Worm (Caenorhabditis elegans): ENCODE data around the gene cks-1.

cks-1 gene

ce11 chrIV:8539645-8540044, 25.9 kb downstream of the cks-1 start:
- TF ChIP-seq syd-9 (tag; optimal IDR thresholded peaks at IDR 0.05) (no peak), F13H6.1 (tag; optimal IDR thresholded peaks at IDR 0.05) (no peak), che-1 (tag; optimal IDR thresholded peaks at IDR 0.05) (no peak), odd-2 (tag; optimal IDR thresholded peaks at IDR 0.05) (no peak), lin-11 (tag; optimal IDR thresholded peaks at IDR 0.05) (no peak), nhr-232 (tag; optimal IDR thresholded peaks at IDR 0.05) (no peak), fkh-6 (tag; optimal IDR thresholded peaks at IDR 0.05) (no peak), ceh-18 (tag; optimal IDR thresholded peaks at IDR 0.05) (no peak), unc-3 (GFP tag; conservative IDR thresholded peaks at IDR 0.05) (no peak), unc-3 (tag; optimal IDR thresholded peaks at IDR 0.05) (no peak), ceh-45 (GFP tag; IDR thresholded peaks at IDR 0.05) (no peak)

ce11 chrIV:8540268-8540667, 26.5 kb downstream of the cks-1 start:
- TF ChIP-seq sox-4 (tag; optimal IDR thresholded peaks at IDR 0.05) (no peak), elt-2 (tag; optimal IDR thresholded peaks at IDR 0.05) (peak; percentile 4)

- peak; percentile 89 for TF ChIP-seq elt-2 (tag; optimal IDR thresholded peaks at IDR 0.05)
- TF ChIP-seq dve-1 (tag; optimal IDR thresholded peaks at IDR 0.05): no peak
These were observed 28.6 kb downstream of the cks-1 start for ce11 chrIV:8542272-8542671.

- TF ChIP-seq ceh-2 (tag; optimal IDR thresholded peaks at IDR 0.05) (no peak), K02D7.2 (tag; optimal IDR thresholded peaks at IDR 0.05) (no peak), syd-9 (tag; optimal IDR thresholded peaks at IDR 0.05) (no peak), Y22D7AL.16 (tag; optimal IDR thresholded peaks at IDR 0.05) (no peak), hlh-8 (tag; optimal IDR thresholded peaks at IDR 0.05) (no peak), ahr-1 (tag; optimal IDR thresholded peaks at IDR 0.05) (no peak), gmeb-2 (tag; optimal IDR thresholded peaks at IDR 0.05) (no peak), fkh-10 (GFP tag; optimal IDR thresholded peaks at IDR 0.05) (no peak), ceh-34 (tag; optimal IDR thresholded peaks at IDR 0.05) (no peak), unc-86 (tag; optimal IDR thresholded peaks at IDR 0.05) (no peak), fkh-6 (tag; optimal IDR thresholded peaks at IDR 0.05) (no peak)
These were observed 45.4 kb downstream of the cks-1 start, which contains the start of gene npr-22 for ce11 chrIV:8559132-8559531. TSS of gene npr-22 (plus strand) at chrIV:8559432.

All from whole organism, late embryonic.